Fruit fly (Drosophila melanogaster) whole organism: ENCODE measurements around the gene oaf.

Experiments used
- CG8478 ChIP-seq: fragments of >200 bp; optimal IDR thresholded peaks from 2 replicates; lab custom pipeline; 2018; ENCODE audit warnings: inconsistent platforms
- Dll ChIP-seq: fragments of >200 bp; optimal IDR thresholded peaks from 2 replicates; lab custom pipeline; 2017
- EcR ChIP-seq, 2 experiments: fragments of >200 bp; optimal IDR thresholded peaks; 2 replicates each; lab custom pipeline; 2017; ENCODE audit warnings: missing biosample characterization in 2 of 2, missing genetic modification characterization in 2 of 2, missing genetic modification reagents in 2 of 2
- pan ChIP-seq: fragments of >200 bp; optimal IDR thresholded peaks from 2 replicates; lab custom pipeline; 2017
- psq ChIP-seq: fragments of >200 bp; optimal IDR thresholded peaks from 2 replicates; lab custom pipeline; 2017
- usp ChIP-seq: fragments of >200 bp; optimal IDR thresholded peaks from 2 replicates; lab custom pipeline; 2017; ENCODE audit warnings: missing biosample characterization, missing genetic modification characterization, mixed read lengths

- TF ChIP-seq usp (GFP tag; lab: Kevin White, UChicago) (no peak), psq (no peak), pan (lab: Kevin White, UChicago) (no peak), CG8478 (lab: Kevin White, UChicago) (no peak), EcR (GFP tag; optimal IDR thresholded peaks at IDR 0.05; lab: Kevin White, UChicago) (no peak), Dll (no peak)
Observed at dm6 chr2L:2456516-2457392, 36.0 kb upstream of the oaf start.
